Fruit fly (Drosophila melanogaster) whole organism, prepupa: ENCODE results near the gene CG33700.

Experiments
- Blimp-1 ChIP-seq: fragments of 200-800 bp; sonication (Bioruptor generic); optimal IDR thresholded peaks from 3 replicates; lab custom pipeline; 2017; ENCODE audit warnings: missing biosample characterization, missing genetic modification characterization, mild to moderate bottlenecking, moderate library complexity, missing genetic modification reagents
- CG10669 ChIP-seq: fragments of 200-800 bp; sonication (Bioruptor generic); optimal IDR thresholded peaks from 3 replicates; lab custom pipeline; 2018; ENCODE audit warnings: missing biosample characterization, mild to moderate bottlenecking, missing genetic modification characterization, moderate library complexity
- CG11294 ChIP-seq: fragments of 200-800 bp; sonication (Bioruptor generic); IDR thresholded peaks from 2 replicates; pipeline ENCODE4 v1.3.6; 2022; ENCODE audit warnings: missing biosample characterization, missing genetic modification characterization
- CG11762 ChIP-seq: fragments of 200-800 bp; sonication (Bioruptor generic); optimal IDR thresholded peaks from 3 replicates; lab custom pipeline; 2016; ENCODE audit warnings: missing biosample characterization, missing genetic modification characterization; ENCODE audit not compliant: insufficient read depth
- CG11902 ChIP-seq: fragments of 200-800 bp; sonication (Bioruptor generic); optimal IDR thresholded peaks from 3 replicates; lab custom pipeline; 2016; ENCODE audit warnings: missing biosample characterization, missing genetic modification characterization
- CG15336 ChIP-seq: fragments of 200-800 bp; sonication (Bioruptor generic); IDR thresholded peaks from 2 replicates; pipeline ENCODE4 v1.3.6; 2022; ENCODE audit warnings: missing biosample characterization, missing genetic modification characterization
- CG3032 ChIP-seq: fragments of 200-800 bp; optimal IDR thresholded peaks from 2 replicates; lab custom pipeline; 2019; ENCODE audit warnings: missing biosample characterization, mild to moderate bottlenecking, missing genetic modification characterization, moderate library complexity
- CG31627 ChIP-seq: fragments of 200-800 bp; sonication (Bioruptor generic); optimal IDR thresholded peaks from 3 replicates; lab custom pipeline; 2016; ENCODE audit warnings: missing biosample characterization, missing genetic modification characterization
- CG32006 ChIP-seq: fragments of 200-800 bp; sonication (Bioruptor generic); optimal IDR thresholded peaks from 3 replicates; lab custom pipeline; 2017; ENCODE audit warnings: missing biosample characterization, mild to moderate bottlenecking, missing genetic modification characterization
- CG34406 ChIP-seq: fragments of 200-800 bp; sonication (Bioruptor generic); optimal IDR thresholded peaks from 3 replicates; lab custom pipeline; 2016; ENCODE audit warnings: missing biosample characterization, missing genetic modification characterization
- CG3919 ChIP-seq: fragments of 200-800 bp; sonication (Bioruptor generic); optimal IDR thresholded peaks from 3 replicates; lab custom pipeline; 2016; ENCODE audit warnings: missing biosample characterization, missing genetic modification characterization
- CG4318 ChIP-seq: fragments of 200-800 bp; sonication (Bioruptor generic); optimal IDR thresholded peaks from 3 replicates; lab custom pipeline; 2017; ENCODE audit warnings: missing biosample characterization, mild to moderate bottlenecking, missing genetic modification characterization
- CG6163 ChIP-seq: fragments of 200-800 bp; sonication (Bioruptor generic); IDR thresholded peaks from 3 replicates; pipeline ENCODE4 v1.3.6; 2022; ENCODE audit warnings: missing biosample characterization, missing genetic modification characterization
- CG6276 ChIP-seq: fragments of 200-800 bp; sonication (Bioruptor generic); optimal IDR thresholded peaks from 2 replicates; lab custom pipeline; 2017; ENCODE audit warnings: missing biosample characterization, mild to moderate bottlenecking, missing genetic modification characterization
- CG6808 ChIP-seq: fragments of 200-800 bp; sonication (Bioruptor generic); optimal IDR thresholded peaks from 3 replicates; lab custom pipeline; 2017; ENCODE audit warnings: missing biosample characterization, missing genetic modification characterization, mild to moderate bottlenecking, moderate library complexity, missing genetic modification reagents
- CG6854 ChIP-seq: fragments of 200-800 bp; sonication (Bioruptor generic); optimal IDR thresholded peaks from 2 replicates; lab custom pipeline; 2017; ENCODE audit warnings: missing biosample characterization, mild to moderate bottlenecking, missing genetic modification characterization
- CG7368 ChIP-seq: fragments of 200-800 bp; sonication (Bioruptor generic); optimal IDR thresholded peaks from 3 replicates; lab custom pipeline; 2016; ENCODE audit warnings: missing biosample characterization, missing genetic modification characterization
- CG8319 ChIP-seq: fragments of 200-800 bp; sonication (Bioruptor generic); optimal IDR thresholded peaks from 3 replicates; lab custom pipeline; 2016; ENCODE audit warnings: missing biosample characterization, missing genetic modification characterization
- CG8632 ChIP-seq: fragments of 200-800 bp; sonication (Bioruptor generic); optimal IDR thresholded peaks from 3 replicates; lab custom pipeline; 2016; ENCODE audit warnings: missing biosample characterization, missing genetic modification characterization
- CG9139 ChIP-seq: fragments of 200-800 bp; sonication (Bioruptor generic); optimal IDR thresholded peaks from 3 replicates; lab custom pipeline; 2017; ENCODE audit warnings: missing biosample characterization, mild to moderate bottlenecking, missing genetic modification characterization
- Eip75B ChIP-seq: fragments of 200-800 bp; sonication (Bioruptor generic); optimal IDR thresholded peaks from 3 replicates; lab custom pipeline; 2016; ENCODE audit warnings: missing biosample characterization, missing genetic modification characterization
- Eip78C ChIP-seq: fragments of 200-800 bp; sonication (Bioruptor generic); peaks from one replicate; lab custom pipeline; 2016; ENCODE audit warnings: missing biosample characterization, missing genetic modification characterization
- Eip93F ChIP-seq: fragments of 200-800 bp; sonication (Bioruptor generic); optimal IDR thresholded peaks from 2 replicates; lab custom pipeline; 2016; ENCODE audit warnings: missing biosample characterization, mild to moderate bottlenecking, missing genetic modification characterization
- Ets21C ChIP-seq: fragments of 200-800 bp; sonication (Bioruptor generic); optimal IDR thresholded peaks from 3 replicates; lab custom pipeline; 2016; ENCODE audit warnings: missing biosample characterization, missing genetic modification characterization
- Ets96B ChIP-seq: fragments of 200-800 bp; optimal IDR thresholded peaks from 2 replicates; lab custom pipeline; 2019; ENCODE audit warnings: missing biosample characterization, mild to moderate bottlenecking, missing genetic modification characterization, moderate library complexity
- Hr39 ChIP-seq: fragments of 200-800 bp; sonication (Bioruptor generic); optimal IDR thresholded peaks from 2 replicates; lab custom pipeline; 2016; ENCODE audit warnings: missing biosample characterization, missing genetic modification characterization
- Hr4 ChIP-seq: fragments of 200-800 bp; sonication (Bioruptor generic); optimal IDR thresholded peaks from 3 replicates; lab custom pipeline; 2016; ENCODE audit warnings: missing biosample characterization, missing genetic modification characterization
- OdsH ChIP-seq: fragments of 200-800 bp; sonication (Bioruptor generic); optimal IDR thresholded peaks from 3 replicates; lab custom pipeline; 2016; ENCODE audit warnings: missing biosample characterization, missing genetic modification characterization
- Smox ChIP-seq: fragments of 200-800 bp; sonication (Bioruptor generic); optimal IDR thresholded peaks from 3 replicates; lab custom pipeline; 2016; ENCODE audit warnings: missing biosample characterization, missing genetic modification characterization
- Sox15 ChIP-seq: fragments of 200-800 bp; sonication (Bioruptor generic); optimal IDR thresholded peaks from 3 replicates; lab custom pipeline; 2016; ENCODE audit warnings: missing biosample characterization, missing genetic modification characterization
- achi ChIP-seq: fragments of 200-800 bp; sonication (Bioruptor generic); optimal IDR thresholded peaks from 3 replicates; lab custom pipeline; 2016; ENCODE audit warnings: missing biosample characterization, missing genetic modification characterization
- acj6 ChIP-seq: fragments of 200-800 bp; sonication (Bioruptor generic); optimal IDR thresholded peaks from 3 replicates; lab custom pipeline; 2016; ENCODE audit warnings: missing biosample characterization, missing genetic modification characterization
- cyc ChIP-seq: fragments of 200-800 bp; sonication (Bioruptor generic); optimal IDR thresholded peaks from 3 replicates; lab custom pipeline; 2016; ENCODE audit warnings: missing biosample characterization, missing genetic modification characterization
- dsx ChIP-seq: fragments of 200-800 bp; optimal IDR thresholded peaks from 3 replicates; lab custom pipeline; 2019; ENCODE audit warnings: missing biosample characterization, mild to moderate bottlenecking, missing genetic modification characterization, moderate library complexity; ENCODE audit not compliant: poor library complexity, severe bottlenecking
- eg ChIP-seq: fragments of 200-800 bp; sonication (Bioruptor generic); IDR thresholded peaks from 3 replicates; pipeline ENCODE4 v1.3.6; 2022; ENCODE audit warnings: missing biosample characterization, missing genetic modification characterization
- esn ChIP-seq: fragments of 200-800 bp; sonication (Bioruptor generic); optimal IDR thresholded peaks from 2 replicates; lab custom pipeline; 2016; ENCODE audit warnings: missing biosample characterization, mild to moderate bottlenecking, missing genetic modification characterization, moderate library complexity
- fd85E ChIP-seq: fragments of 200-800 bp; sonication (Bioruptor generic); optimal IDR thresholded peaks from 3 replicates; lab custom pipeline; 2016; ENCODE audit warnings: missing biosample characterization, missing genetic modification characterization
- lz ChIP-seq: fragments of 200-800 bp; sonication (Bioruptor generic); optimal IDR thresholded peaks from 3 replicates; lab custom pipeline; 2016; ENCODE audit warnings: missing biosample characterization, missing genetic modification characterization
- net ChIP-seq: fragments of 200-800 bp; sonication (Bioruptor generic); optimal IDR thresholded peaks from 3 replicates; lab custom pipeline; 2016; ENCODE audit warnings: missing biosample characterization, missing genetic modification characterization
- pdm3 ChIP-seq: fragments of 200-800 bp; sonication (Bioruptor generic); optimal IDR thresholded peaks from 3 replicates; lab custom pipeline; 2016; ENCODE audit warnings: missing biosample characterization, missing genetic modification characterization
- salr ChIP-seq, 2 experiments: fragments of 200-800 bp; sonication (Bioruptor generic); optimal IDR thresholded peaks; 3 replicates each; lab custom pipeline; 2016 to 2018; ENCODE audit warnings: missing biosample characterization in 2 of 2, missing genetic modification characterization in 2 of 2, mild to moderate bottlenecking in 1 of 2
- ss ChIP-seq, 2 experiments: fragments of 200-800 bp; sonication (Bioruptor generic); optimal IDR thresholded peaks; 2 replicates in 1 of 2; 3 replicates in 1 of 2; lab custom pipeline; 2017 to 2018; ENCODE audit warnings: mild to moderate bottlenecking in 2 of 2, missing biosample characterization in 2 of 2, missing genetic modification characterization in 2 of 2, moderate library complexity in 1 of 2
- topi ChIP-seq: fragments of 200-800 bp; sonication (Bioruptor generic); optimal IDR thresholded peaks from 3 replicates; lab custom pipeline; 2016; ENCODE audit warnings: missing biosample characterization, missing genetic modification characterization
- vri ChIP-seq: fragments of 200-800 bp; sonication (Bioruptor generic); optimal IDR thresholded peaks from 3 replicates; lab custom pipeline; 2016; ENCODE audit warnings: missing biosample characterization, mild to moderate bottlenecking, missing genetic modification characterization

CG33700 gene

dm6 chr3L:9466595-9466994 lies 58.7 kb downstream of the CG33700 start:
- TF ChIP-seq CG9139 (GFP tag; lab: Kevin White, UChicago) (no peak), salr (GFP tag; optimal IDR thresholded peaks at IDR 0.05; lab: Kevin White, UChicago) (no peak), CG8632 (GFP tag; lab: Kevin White, UChicago) (no peak), OdsH (GFP tag; lab: Kevin White, UChicago) (peak; percentile 20), cyc (GFP tag; lab: Kevin White, UChicago) (no peak), fd85E (GFP tag; lab: Kevin White, UChicago) (no peak), CG3919 (GFP tag; lab: Kevin White, UChicago) (peak; percentile 18), Ets96B (tag; lab: Kevin White, UChicago) (no peak), CG6163 (GFP tag; lab: Robert Waterston, UW) (no peak), Ets21C (no peak), Hr4 (GFP tag; lab: Kevin White, UChicago) (peak; percentile 38), Blimp-1 (GFP tag; lab: Kevin White, UChicago) (no peak), CG34406 (no peak), ss (GFP tag; optimal IDR thresholded peaks at IDR 0.05; lab: Kevin White, UChicago) (no peak), vri (GFP tag; lab: Kevin White, UChicago) (no peak), esn (GFP tag; lab: Kevin White, UChicago) (peak; percentile 6), Eip78C (GFP tag; lab: Kevin White, UChicago) (peak; percentile 73), CG6808 (GFP tag; lab: Kevin White, UChicago) (no peak), CG3032 (tag; lab: Kevin White, UChicago) (peak; percentile 3), acj6 (GFP tag; lab: Kevin White, UChicago) (peak; percentile 2), Smox (peak; percentile 10), CG11762 (GFP tag; lab: Kevin White, UChicago) (no peak), Eip75B (GFP tag; lab: Kevin White, UChicago) (no peak), CG10669 (GFP tag; lab: Kevin White, UChicago) (no peak), Eip93F (GFP tag; lab: Kevin White, UChicago) (no peak), CG32006 (GFP tag; lab: Kevin White, UChicago) (peak; percentile 52), lz (GFP tag; lab: Kevin White, UChicago) (no peak), eg (no peak), CG7368 (GFP tag; lab: Kevin White, UChicago) (no peak), CG4318 (GFP tag; lab: Kevin White, UChicago) (no peak), CG11902 (GFP tag; lab: Kevin White, UChicago) (no peak), achi (GFP tag; lab: Kevin White, UChicago) (peak; percentile 2), net (GFP tag; lab: Kevin White, UChicago) (peak; percentile 10), topi (no peak), CG6854 (no peak), dsx (GFP tag; lab: Kevin White, UChicago) (no peak), CG8319 (GFP tag; lab: Kevin White, UChicago) (no peak), Sox15 (no peak), CG11294 (GFP tag; lab: Robert Waterston, UW) (no peak), Hr39 (no peak), CG15336 (no peak), pdm3 (peak; percentile 6), CG6276 (GFP tag; lab: Kevin White, UChicago) (peak; percentile 6), CG31627 (no peak)
